Worm (Caenorhabditis elegans): Measurements from ENCODE around the gene C14C10.1.

C14C10.1 gene

DNA sequence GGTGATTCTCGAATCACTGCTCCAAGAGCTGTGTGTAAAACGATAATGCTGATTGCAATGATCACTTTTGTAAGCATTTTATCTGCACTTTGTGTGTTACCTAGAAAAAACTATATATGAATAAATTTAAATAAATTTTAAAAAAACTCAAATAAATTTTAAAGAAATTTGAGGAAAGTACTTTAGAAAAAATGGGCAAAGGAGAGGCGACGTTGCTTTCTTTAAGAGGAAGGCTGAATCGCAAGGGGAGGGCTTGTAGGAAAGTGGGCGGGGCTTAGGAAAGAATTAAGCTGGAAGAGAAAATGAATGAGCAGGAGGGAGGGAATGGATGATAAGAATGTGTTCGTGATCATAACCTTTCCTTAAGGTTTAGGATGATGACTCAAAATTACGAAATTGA, 20.3 kb upstream of the C14C10.1 start, which contains the start of gene E02A10.4:
Gene E02A10.4, minus strand, starts transcription at position 101 of the 400 bp plus-strand sequence.
- TF ChIP-seq gmeb-1 (tag; optimal IDR thresholded peaks at IDR 0.05), result no peak
- TF ChIP-seq unc-55 (GFP tag; optimal IDR thresholded peaks at IDR 0.05), result no peak
- TF ChIP-seq ceh-16 (tag; optimal IDR thresholded peaks at IDR 0.05), result no peak
- no peak for TF ChIP-seq R02D3.7 (tag; optimal IDR thresholded peaks at IDR 0.05)
- TF ChIP-seq nhr-11 (tag; optimal IDR thresholded peaks at IDR 0.05), result no peak
- no peak for TF ChIP-seq elt-3 (tag; optimal IDR thresholded peaks at IDR 0.05)
- TF ChIP-seq alr-1 (tag; optimal IDR thresholded peaks at IDR 0.05), result no peak
- no peak for TF ChIP-seq nhr-77 (tag; optimal IDR thresholded peaks at IDR 0.05)
- TF ChIP-seq blmp-1 (tag; optimal IDR thresholded peaks at IDR 0.05; ENCODE audit: insufficient read depth), result no peak
- no peak for TF ChIP-seq fos-1 (tag; optimal IDR thresholded peaks at IDR 0.05)

DNA sequence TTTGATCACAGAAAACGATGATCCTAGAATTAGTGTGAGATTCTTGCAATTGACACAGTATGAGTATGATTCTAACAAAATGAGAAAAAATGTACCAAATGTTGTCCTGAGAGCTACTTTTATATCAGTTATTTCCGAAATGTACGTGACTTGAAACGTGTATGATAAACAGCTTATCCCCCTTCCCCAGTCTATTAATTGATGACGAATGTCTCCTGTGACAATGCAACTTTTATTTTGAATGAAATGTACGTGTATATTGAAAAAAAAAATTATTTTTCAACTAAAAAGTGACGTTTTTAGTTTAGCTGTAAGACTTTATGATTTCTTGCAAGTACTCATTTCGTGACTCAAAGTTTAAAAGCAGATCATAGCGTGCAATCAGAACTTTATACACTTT, 17.9 kb upstream of the C14C10.1 start:
- TF ChIP-seq lin-11 (tag; optimal IDR thresholded peaks at IDR 0.05), result no peak
- no peak for TF ChIP-seq aly-2 (tag; optimal IDR thresholded peaks at IDR 0.05)
- TF ChIP-seq fos-1 (tag; optimal IDR thresholded peaks at IDR 0.05), result no peak
- TF ChIP-seq elt-1 (tag; optimal IDR thresholded peaks at IDR 0.05), result no peak
- TF ChIP-seq peb-1 (tag; optimal IDR thresholded peaks at IDR 0.05), result no peak
- no peak for TF ChIP-seq nhr-129 (tag; optimal IDR thresholded peaks at IDR 0.05)
- TF ChIP-seq R02D3.7 (tag; optimal IDR thresholded peaks at IDR 0.05), result no peak
- TF ChIP-seq sma-3 (GFP tag; optimal IDR thresholded peaks at IDR 0.05), result no peak
- TF ChIP-seq lin-39 (tag; optimal IDR thresholded peaks at IDR 0.05), result no peak
- TF ChIP-seq egl-27 (tag; optimal IDR thresholded peaks at IDR 0.05), result no peak
- TF ChIP-seq lsy-2 (tag; optimal IDR thresholded peaks at IDR 0.05), result no peak
- no peak for TF ChIP-seq F13H6.1 (tag; optimal IDR thresholded peaks at IDR 0.05)
- no peak for TF ChIP-seq nhr-10 (tag; optimal IDR thresholded peaks at IDR 0.05)
- TF ChIP-seq C34F6.9 (tag; optimal IDR thresholded peaks at IDR 0.05), result no peak

DNA sequence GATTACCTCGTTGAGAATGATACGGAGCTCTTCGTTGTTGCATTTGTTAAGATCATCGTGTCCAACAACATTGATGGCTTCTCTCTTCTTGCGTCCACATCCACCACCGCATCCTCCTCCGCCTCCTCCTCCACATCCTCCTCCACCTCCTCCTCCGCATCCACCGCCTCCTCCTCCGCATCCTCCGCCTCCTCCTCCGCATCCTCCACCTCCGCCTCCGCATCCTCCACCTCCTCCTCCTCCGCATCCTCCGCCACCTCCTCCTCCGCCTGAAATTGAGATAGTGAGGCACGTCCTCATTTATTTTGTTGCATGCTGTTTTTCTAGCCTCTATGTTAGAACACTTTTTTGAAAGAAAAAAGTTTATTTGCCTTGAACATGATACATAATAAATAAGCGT, 12.3 kb upstream of the C14C10.1 start:
- no peak for TF ChIP-seq ztf-1 (GFP tag; conservative IDR thresholded peaks at IDR 0.05)
- no peak for TF ChIP-seq sma-9 (GFP tag; optimal IDR thresholded peaks at IDR 0.05)
- no peak for TF ChIP-seq sma-9 (tag; optimal IDR thresholded peaks at IDR 0.05)
- TF ChIP-seq lsy-2 (tag; optimal IDR thresholded peaks at IDR 0.05), result no peak
- no peak for TF ChIP-seq ceh-16 (tag; optimal IDR thresholded peaks at IDR 0.05)
- no peak for TF ChIP-seq nhr-25 (tag; optimal IDR thresholded peaks at IDR 0.05)
- TF ChIP-seq unc-39 (tag; optimal IDR thresholded peaks at IDR 0.05), result no peak

DNA sequence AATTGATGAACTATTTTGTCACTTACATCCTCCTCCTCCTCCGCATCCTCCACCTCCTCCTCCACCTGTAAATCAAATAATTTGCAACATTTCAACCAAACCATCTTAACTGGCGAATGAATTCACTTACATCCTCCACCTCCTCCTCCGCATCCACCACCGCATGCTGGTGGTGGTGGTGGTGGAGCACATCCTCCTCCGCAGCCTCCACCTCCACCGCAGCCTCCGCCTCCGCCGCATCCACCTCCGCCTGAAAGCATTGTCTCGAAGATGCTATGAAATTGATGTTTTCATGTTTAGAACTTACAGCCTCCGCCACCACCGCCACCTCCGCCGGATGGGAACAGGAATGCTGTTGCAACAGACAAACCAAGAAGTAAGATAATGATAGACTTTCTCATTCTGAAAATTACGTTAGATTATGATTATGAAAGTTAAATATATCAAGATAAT, 11.6 kb upstream of the C14C10.1 start, which contains the start of gene grl-23:
Gene grl-23, minus strand, starts transcription at position 403 of the 453 bp plus-strand sequence.
- TF ChIP-seq skn-1 (tag; optimal IDR thresholded peaks at IDR 0.05) (no peak), sma-9 (GFP tag; optimal IDR thresholded peaks at IDR 0.05) (no peak), sma-9 (tag; optimal IDR thresholded peaks at IDR 0.05) (no peak), alr-1 (tag; optimal IDR thresholded peaks at IDR 0.05) (no peak), ztf-11 (tag; optimal IDR thresholded peaks at IDR 0.05) (no peak), elt-3 (tag; optimal IDR thresholded peaks at IDR 0.05) (no peak), lin-13 (GFP tag; optimal IDR thresholded peaks at IDR 0.05) (no peak), sma-3 (GFP tag; optimal IDR thresholded peaks at IDR 0.05) (no peak), aly-2 (tag; optimal IDR thresholded peaks at IDR 0.05) (no peak), ztf-1 (GFP tag; conservative IDR thresholded peaks at IDR 0.05) (no peak), elt-1 (tag; optimal IDR thresholded peaks at IDR 0.05) (no peak), nhr-129 (tag; optimal IDR thresholded peaks at IDR 0.05) (no peak), blmp-1 (tag; optimal IDR thresholded peaks at IDR 0.05; ENCODE audit: insufficient read depth) (no peak), ceh-82 (tag; optimal IDR thresholded peaks at IDR 0.05) (no peak)

DNA sequence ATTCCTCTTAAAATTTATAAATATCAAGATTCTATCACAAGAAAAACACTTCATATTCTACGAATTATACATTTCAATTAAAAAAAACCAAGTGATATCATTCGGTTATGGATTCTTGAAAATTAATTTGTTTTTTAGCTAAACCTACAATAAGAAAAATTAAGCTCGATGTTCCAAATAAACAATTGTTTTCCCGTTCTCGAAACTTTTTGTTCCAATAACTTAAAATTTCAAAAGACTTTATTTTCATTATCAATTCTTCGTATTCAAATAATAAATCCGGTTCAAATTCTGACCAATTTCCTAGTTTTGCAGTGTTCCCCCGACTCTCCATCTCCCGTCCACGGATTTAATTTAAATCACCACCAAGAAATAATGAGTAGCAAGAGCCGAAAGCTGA, 8.8 kb upstream of the C14C10.1 start, which contains the start of gene E02A10.3:
Gene E02A10.3, plus strand, starts transcription at position 301 of the 400 bp plus-strand sequence.
- TF ChIP-seq peb-1 (tag; optimal IDR thresholded peaks at IDR 0.05) (no peak), nhr-11 (tag; optimal IDR thresholded peaks at IDR 0.05) (no peak), elt-1 (tag; optimal IDR thresholded peaks at IDR 0.05) (no peak), skn-1 (tag; optimal IDR thresholded peaks at IDR 0.05) (no peak), sma-3 (GFP tag; optimal IDR thresholded peaks at IDR 0.05) (no peak), lin-39 (tag; optimal IDR thresholded peaks at IDR 0.05) (no peak), ZK546.5 (tag; optimal IDR thresholded peaks at IDR 0.05) (no peak), ceh-82 (tag; optimal IDR thresholded peaks at IDR 0.05) (no peak), aly-2 (tag; optimal IDR thresholded peaks at IDR 0.05) (no peak), nhr-25 (tag; optimal IDR thresholded peaks at IDR 0.05) (no peak), nhr-237 (tag; optimal IDR thresholded peaks at IDR 0.05) (no peak), mbf-1 (tag; optimal IDR thresholded peaks at IDR 0.05) (no peak), C34F6.9 (tag; optimal IDR thresholded peaks at IDR 0.05) (no peak), sma-9 (GFP tag; optimal IDR thresholded peaks at IDR 0.05) (no peak), sma-9 (tag; optimal IDR thresholded peaks at IDR 0.05) (no peak), alr-1 (tag; optimal IDR thresholded peaks at IDR 0.05) (no peak), ceh-16 (tag; optimal IDR thresholded peaks at IDR 0.05) (no peak), crh-2 (tag; optimal IDR thresholded peaks at IDR 0.05) (no peak), ztf-4 (tag; optimal IDR thresholded peaks at IDR 0.05) (no peak), sem-4 (tag; optimal IDR thresholded peaks at IDR 0.05) (no peak), lin-13 (GFP tag; optimal IDR thresholded peaks at IDR 0.05) (no peak)

Measured in whole organism, L2 larva.